Fruit fly (Drosophila melanogaster): ENCODE measurements around the gene CG6959.
A peak's percentile ranks its signal among the peaks of the same experiment; 100 is the strongest.

- TF ChIP-seq EcR (GFP tag; optimal IDR thresholded peaks at IDR 0.05) = peak; percentile 85
- TF ChIP-seq CG12605 (GFP tag; IDR thresholded peaks at IDR 0.05) = peak; percentile 70
- TF ChIP-seq fd96Ca (GFP tag; IDR thresholded peaks at IDR 0.05) = peak; percentile 88
- peak; percentile 98 for TF ChIP-seq CG8301 (tag; optimal IDR thresholded peaks at IDR 0.05)
- TF ChIP-seq Pif1A (GFP tag; optimal IDR thresholded peaks at IDR 0.05) = peak; percentile 91
- TF ChIP-seq Pif1B (GFP tag; optimal IDR thresholded peaks at IDR 0.05) = peak; percentile 75
- TF ChIP-seq CG17806 (tag; optimal IDR thresholded peaks at IDR 0.05) = peak; percentile 80
- TF ChIP-seq Snoo (tag; optimal IDR thresholded peaks at IDR 0.05) = peak; percentile 55
- peak; percentile 75 for TF ChIP-seq CG34367 (tag; optimal IDR thresholded peaks at IDR 0.05)
- TF ChIP-seq D1 (tag; optimal IDR thresholded peaks at IDR 0.05) = peak; percentile 64
These were observed 18.1 kb downstream of the CG6959 start for dm6 chr3R:11850917-11851897.
